Worm (Caenorhabditis elegans): ENCODE measurements around the gene R07E3.7.
A peak's percentile ranks its signal among the peaks of the same experiment; 100 is the strongest.

Gene R07E3.7

DNA sequence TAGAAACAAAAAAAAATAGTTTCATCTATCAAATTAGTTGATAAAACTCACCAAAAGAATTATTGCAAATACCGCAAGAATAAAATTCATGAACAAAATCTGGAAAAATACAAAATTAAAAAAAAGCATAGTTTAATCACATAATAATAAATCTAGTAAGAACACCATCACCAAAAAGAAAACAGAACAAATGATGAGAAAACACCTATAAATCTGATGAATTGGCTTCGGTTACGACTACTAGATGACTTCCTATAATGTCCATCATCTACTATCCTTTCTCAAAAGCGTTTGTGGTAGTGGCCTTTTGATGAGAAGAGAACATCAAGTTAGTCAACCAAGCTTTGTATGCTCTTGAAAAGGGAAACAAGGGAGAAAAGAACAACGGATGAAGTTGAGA is 17.4 kb downstream of the R07E3.7 start, which contains the start of gene cut-5:
Gene cut-5 (minus strand): TSS at position 101 of the 400 bp plus-strand sequence.
- TF ChIP-seq hlh-8 (tag; optimal IDR thresholded peaks at IDR 0.05) = no peak
- no peak for TF ChIP-seq elt-2 (tag; optimal IDR thresholded peaks at IDR 0.05)
- TF ChIP-seq unc-42 (tag; optimal IDR thresholded peaks at IDR 0.05) = no peak
- TF ChIP-seq ets-4 (tag; optimal IDR thresholded peaks at IDR 0.05) = no peak
- no peak for TF ChIP-seq ceh-45 (GFP tag; IDR thresholded peaks at IDR 0.05)
- TF ChIP-seq hlh-6 (tag; optimal IDR thresholded peaks at IDR 0.05) = no peak
- TF ChIP-seq pha-2 (tag; optimal IDR thresholded peaks at IDR 0.05) = no peak
- no peak for TF ChIP-seq mec-3 (tag; optimal IDR thresholded peaks at IDR 0.05; ENCODE audit: borderline replicate concordance)

DNA sequence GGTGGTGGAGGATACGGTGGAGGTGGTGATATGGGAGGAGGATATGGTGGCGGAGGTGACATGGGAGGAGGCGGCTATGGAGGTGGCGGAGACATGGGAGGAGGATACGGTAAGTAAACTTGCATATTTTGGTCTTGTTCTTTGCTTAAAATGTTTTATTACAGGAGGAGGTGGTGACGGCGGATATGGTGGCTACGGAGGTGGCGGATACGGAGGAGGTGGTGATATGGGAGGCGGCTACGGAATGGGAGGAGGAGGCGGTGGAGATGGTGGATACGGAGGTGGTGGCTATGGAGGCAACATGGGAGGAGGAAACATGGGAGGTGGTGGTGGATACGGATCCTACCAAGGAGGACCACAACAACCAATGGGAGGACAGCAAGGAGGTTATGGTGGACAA is 19.0 kb downstream of the R07E3.7 start:
- TF ChIP-seq sdc-2 (tag; optimal IDR thresholded peaks at IDR 0.05) (no peak), elt-4 (tag; optimal IDR thresholded peaks at IDR 0.05) (peak; percentile 57), hlh-8 (tag; optimal IDR thresholded peaks at IDR 0.05) (no peak), ceh-48 (tag; optimal IDR thresholded peaks at IDR 0.05) (no peak), ceh-19 (GFP tag; optimal IDR thresholded peaks at IDR 0.05) (no peak), dmd-4 (tag; optimal IDR thresholded peaks at IDR 0.05; ENCODE audit: borderline replicate concordance) (no peak), sox-2 (GFP tag; IDR thresholded peaks at IDR 0.05) (no peak), C38D4.7 (GFP tag; optimal IDR thresholded peaks at IDR 0.05) (no peak), hlh-30 (tag; optimal IDR thresholded peaks at IDR 0.05; ENCODE audit: insufficient read depth) (no peak), tbx-2 (tag; optimal IDR thresholded peaks at IDR 0.05) (no peak), rnt-1 (tag; optimal IDR thresholded peaks at IDR 0.05) (no peak), lin-11 (tag; optimal IDR thresholded peaks at IDR 0.05) (no peak), ceh-34 (tag; optimal IDR thresholded peaks at IDR 0.05) (no peak), unc-3 (GFP tag; conservative IDR thresholded peaks at IDR 0.05) (0 out of 2 replicates have a peak, but pooled peaks have one; percentile 17), unc-3 (tag; optimal IDR thresholded peaks at IDR 0.05) (no peak), syd-9 (tag; optimal IDR thresholded peaks at IDR 0.05) (peak; percentile 14), pha-2 (tag; optimal IDR thresholded peaks at IDR 0.05) (no peak), ets-4 (tag; optimal IDR thresholded peaks at IDR 0.05) (no peak), ceh-2 (tag; optimal IDR thresholded peaks at IDR 0.05) (no peak), ttx-3 (tag; optimal IDR thresholded peaks at IDR 0.05) (no peak), fkh-6 (tag; optimal IDR thresholded peaks at IDR 0.05) (no peak)

DNA sequence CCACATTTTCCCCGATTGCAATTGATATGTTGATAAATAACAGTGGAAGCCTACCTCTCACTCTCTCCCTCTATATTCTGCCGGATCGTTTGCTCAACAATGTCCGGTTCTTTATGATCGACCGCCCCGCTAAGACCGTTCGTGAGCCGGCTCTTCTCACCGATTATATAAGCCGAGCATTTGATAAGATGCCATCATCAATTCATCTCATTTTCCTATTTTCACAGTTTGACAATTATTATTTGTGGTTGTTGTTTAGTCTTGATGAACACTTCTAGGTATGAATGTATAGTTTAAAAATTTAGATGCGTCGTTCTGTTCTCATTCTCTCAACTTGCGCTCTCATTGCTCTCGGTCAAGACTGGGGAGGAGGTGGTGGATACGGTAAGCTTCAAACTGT is 19.4 kb downstream of the R07E3.7 start, which contains the start of gene idpa-3:
Gene idpa-3 (plus strand): TSS at position 301 of the 400 bp plus-strand sequence.
- TF ChIP-seq gmeb-2 (tag; optimal IDR thresholded peaks at IDR 0.05) (no peak), F13H6.1 (tag; optimal IDR thresholded peaks at IDR 0.05) (no peak), hlh-8 (tag; optimal IDR thresholded peaks at IDR 0.05) (no peak), elt-2 (tag; optimal IDR thresholded peaks at IDR 0.05) (no peak), elt-4 (tag; optimal IDR thresholded peaks at IDR 0.05) (no peak), ttx-3 (tag; optimal IDR thresholded peaks at IDR 0.05) (no peak), C38D4.7 (GFP tag; optimal IDR thresholded peaks at IDR 0.05) (no peak), pros-1 (tag; optimal IDR thresholded peaks at IDR 0.05) (no peak), hlh-13 (GFP tag; optimal IDR thresholded peaks at IDR 0.05) (no peak), tbx-2 (tag; optimal IDR thresholded peaks at IDR 0.05) (no peak), T23F11.4 (GFP tag; optimal IDR thresholded peaks at IDR 0.05) (no peak), nhr-11 (tag; optimal IDR thresholded peaks at IDR 0.05) (no peak), ceh-19 (GFP tag; optimal IDR thresholded peaks at IDR 0.05) (no peak), fax-1 (tag; optimal IDR thresholded peaks at IDR 0.05) (no peak), ref-2 (tag; optimal IDR thresholded peaks at IDR 0.05) (no peak), K02D7.2 (tag; optimal IDR thresholded peaks at IDR 0.05) (no peak), nhr-232 (tag; optimal IDR thresholded peaks at IDR 0.05) (no peak)

DNA sequence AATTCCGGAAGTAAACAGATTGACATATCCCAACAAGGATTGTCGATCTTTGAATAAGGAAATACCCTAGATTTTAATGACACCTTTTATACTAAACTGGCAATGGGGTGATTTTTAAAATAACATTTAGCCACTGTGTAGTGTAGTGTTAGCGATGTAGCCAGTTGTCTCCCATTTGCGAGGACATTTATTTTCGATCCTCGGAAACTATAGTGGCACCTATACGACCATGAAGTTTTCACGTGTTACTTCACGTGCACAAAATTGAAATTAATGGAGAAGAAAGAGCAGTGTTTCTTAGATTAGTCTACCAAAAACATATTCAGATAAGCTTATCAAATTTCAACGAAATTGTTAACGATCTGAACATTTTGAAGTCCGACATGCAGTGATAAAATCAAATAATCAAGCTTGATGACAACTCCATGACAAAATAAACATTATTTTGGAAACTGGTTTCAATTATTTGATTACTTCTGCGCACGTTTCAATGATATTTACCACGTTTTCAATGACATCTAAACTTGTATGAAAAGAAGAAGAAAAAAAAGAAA is 22.2 kb downstream of the R07E3.7 start, which contains the start of gene R07E3.4:
Gene R07E3.4 (minus strand): TSS at position 51 of the 554 bp plus-strand sequence.
- no peak for TF ChIP-seq fkh-6 (tag; optimal IDR thresholded peaks at IDR 0.05)
- no peak for TF ChIP-seq F13H6.1 (tag; optimal IDR thresholded peaks at IDR 0.05)
- TF ChIP-seq ceh-45 (GFP tag; IDR thresholded peaks at IDR 0.05) = no peak
- no peak for TF ChIP-seq mec-3 (tag; optimal IDR thresholded peaks at IDR 0.05; ENCODE audit: borderline replicate concordance)
- TF ChIP-seq tbx-7 (tag; optimal IDR thresholded peaks at IDR 0.05) = no peak
- no peak for TF ChIP-seq madf-2 (tag; optimal IDR thresholded peaks at IDR 0.05)
